Fruit fly (Drosophila melanogaster) whole organism, embryonic: ENCODE measurements around the gene mAChR-B.

Source experiments
- Asciz ChIP-seq: fragments of 200-800 bp; sonication (Bioruptor generic); optimal IDR thresholded peaks from 2 replicates; lab custom pipeline; 2017; ENCODE audit warnings: missing biosample characterization, mild to moderate bottlenecking, missing genetic modification characterization, missing genetic modification reagents
- BEAF-32 ChIP-seq: fragments of 200-800 bp; sonication (Bioruptor generic); optimal IDR thresholded peaks from 3 replicates; lab custom pipeline; 2017; ENCODE audit warnings: missing biosample characterization, missing genetic modification characterization, mild to moderate bottlenecking, moderate library complexity, missing genetic modification reagents
- CG10274 ChIP-seq: fragments of 200-800 bp; sonication (Bioruptor generic); optimal IDR thresholded peaks from 3 replicates; lab custom pipeline; 2017; ENCODE audit warnings: missing biosample characterization, mild to moderate bottlenecking, missing genetic modification characterization
- CG10543 ChIP-seq: fragments of 200-800 bp; sonication (Bioruptor generic); optimal IDR thresholded peaks from 3 replicates; lab custom pipeline; 2017; ENCODE audit warnings: missing biosample characterization, mild to moderate bottlenecking, missing genetic modification characterization, moderate library complexity
- CG12219 ChIP-seq: fragments of 200-800 bp; sonication (Bioruptor generic); optimal IDR thresholded peaks from 3 replicates; lab custom pipeline; 2018; ENCODE audit warnings: missing biosample characterization, mild to moderate bottlenecking, missing genetic modification characterization
- CG12299 ChIP-seq: fragments of 200-800 bp; sonication (Bioruptor generic); optimal IDR thresholded peaks from 2 replicates; lab custom pipeline; 2018; ENCODE audit warnings: missing biosample characterization, mild to moderate bottlenecking, missing genetic modification characterization
- CG12659 ChIP-seq: fragments of 200-800 bp; sonication (Bioruptor generic); optimal IDR thresholded peaks from 3 replicates; lab custom pipeline; 2017; ENCODE audit warnings: mild to moderate bottlenecking, missing biosample characterization, missing genetic modification reagents, missing genetic modification characterization
- CG14667 ChIP-seq: fragments of 200-800 bp; sonication (Bioruptor generic); IDR thresholded peaks from 2 replicates; pipeline ENCODE4 v1.3.6; 2022; ENCODE audit warnings: missing biosample characterization, missing genetic modification characterization
- CG14710 ChIP-seq: fragments of 200-800 bp; sonication (Bioruptor generic); optimal IDR thresholded peaks from 3 replicates; lab custom pipeline; 2019; ENCODE audit warnings: missing biosample characterization, mild to moderate bottlenecking, missing genetic modification characterization, moderate library complexity
- CG15011 ChIP-seq: fragments of 200-800 bp; sonication (Bioruptor generic); optimal IDR thresholded peaks from 3 replicates; lab custom pipeline; 2018; ENCODE audit warnings: missing biosample characterization, mild to moderate bottlenecking, missing genetic modification characterization
- CG15514 ChIP-seq: fragments of 200-800 bp; sonication (Bioruptor generic); optimal IDR thresholded peaks from 3 replicates; lab custom pipeline; 2017; ENCODE audit warnings: missing biosample characterization, missing genetic modification characterization, mild to moderate bottlenecking, moderate library complexity, missing genetic modification reagents
- CG1647 ChIP-seq: fragments of 200-800 bp; sonication (Bioruptor generic); optimal IDR thresholded peaks from 3 replicates; lab custom pipeline; 2016; ENCODE audit warnings: missing biosample characterization, missing genetic modification characterization
- CG16779 ChIP-seq: fragments of 200-800 bp; sonication (Bioruptor generic); IDR thresholded peaks from 2 replicates; pipeline ENCODE4 v1.3.6; 2022; ENCODE audit warnings: missing biosample characterization, missing genetic modification characterization
- CG1832 ChIP-seq: fragments of 200-800 bp; sonication (Bioruptor generic); optimal IDR thresholded peaks from 2 replicates; lab custom pipeline; 2017; ENCODE audit warnings: missing biosample characterization, mild to moderate bottlenecking, missing genetic modification characterization, inconsistent platforms
- CG2202 ChIP-seq: fragments of 200-800 bp; sonication (Bioruptor generic); optimal IDR thresholded peaks from 2 replicates; lab custom pipeline; 2018; ENCODE audit warnings: missing biosample characterization, mild to moderate bottlenecking, missing genetic modification characterization
- CG2712 ChIP-seq: fragments of 200-800 bp; optimal IDR thresholded peaks from 3 replicates; lab custom pipeline; 2019; ENCODE audit warnings: missing biosample characterization, mild to moderate bottlenecking, missing genetic modification characterization, moderate library complexity
- CG32767 ChIP-seq: fragments of 200-800 bp; sonication (Bioruptor generic); IDR thresholded peaks from 2 replicates; pipeline ENCODE4 v1.3.6; 2022; ENCODE audit warnings: missing biosample characterization, missing genetic modification characterization
- CG4730 ChIP-seq: fragments of 200-800 bp; sonication (Bioruptor generic); IDR thresholded peaks from 2 replicates; pipeline ENCODE4 v1.3.6; 2022; ENCODE audit warnings: missing biosample characterization, missing genetic modification characterization
- CG6689 ChIP-seq: fragments of 200-800 bp; sonication (Bioruptor generic); IDR thresholded peaks from 2 replicates; pipeline ENCODE4 v1.3.6; 2022; ENCODE audit warnings: missing biosample characterization, missing genetic modification characterization
- CG7786 ChIP-seq: fragments of 200-800 bp; sonication (Bioruptor generic); optimal IDR thresholded peaks from 2 replicates; lab custom pipeline; 2016; ENCODE audit warnings: missing biosample characterization, missing genetic modification characterization
- CG8388 ChIP-seq: fragments of 200-800 bp; sonication (Bioruptor generic); optimal IDR thresholded peaks from 2 replicates; lab custom pipeline; 2019; ENCODE audit warnings: missing biosample characterization, mild to moderate bottlenecking, missing genetic modification characterization, moderate library complexity
- CG8478 ChIP-seq: fragments of >200 bp; optimal IDR thresholded peaks from 2 replicates; lab custom pipeline; 2018
- CTCF ChIP-seq: fragments of 200-800 bp; sonication (Bioruptor generic); optimal IDR thresholded peaks from 2 replicates; lab custom pipeline; 2017; ENCODE audit warnings: missing biosample characterization, mild to moderate bottlenecking, missing genetic modification characterization, moderate library complexity
- Chrac-16 ChIP-seq: fragments of 200-800 bp; sonication (Bioruptor generic); optimal IDR thresholded peaks from 3 replicates; lab custom pipeline; 2016; ENCODE audit warnings: missing biosample characterization, missing genetic modification characterization
- D ChIP-seq, 2 experiments: fragments of 200-800 bp in 1 of 2; fragments of >200 bp in 1 of 2; sonication (Bioruptor generic) in 1 of 2; optimal IDR thresholded peaks; 2 replicates in 1 of 2; 3 replicates in 1 of 2; lab custom pipeline; 2017; ENCODE audit warnings: mild to moderate bottlenecking in 1 of 2, missing biosample characterization in 1 of 2, missing genetic modification characterization in 1 of 2, missing genetic modification reagents in 1 of 2
- D19A ChIP-seq: fragments of 200-800 bp; optimal IDR thresholded peaks from 3 replicates; lab custom pipeline; 2019; ENCODE audit warnings: missing biosample characterization, mild to moderate bottlenecking, missing genetic modification characterization, moderate library complexity
- HLH3B ChIP-seq: fragments of 200-800 bp; sonication (Bioruptor generic); IDR thresholded peaks from 2 replicates; pipeline ENCODE4 v1.3.6; 2022; ENCODE audit warnings: missing biosample characterization, missing genetic modification characterization
- Hmx ChIP-seq: fragments of 200-800 bp; sonication (Bioruptor generic); optimal IDR thresholded peaks from 2 replicates; lab custom pipeline; 2016; ENCODE audit warnings: missing biosample characterization, missing genetic modification characterization
- NK7.1 ChIP-seq: fragments of 200-800 bp; sonication (Bioruptor generic); optimal IDR thresholded peaks from 3 replicates; lab custom pipeline; 2016; ENCODE audit warnings: missing biosample characterization, missing genetic modification characterization
- Ravus ChIP-seq: fragments of 200-800 bp; sonication (Bioruptor generic); IDR thresholded peaks from 2 replicates; pipeline ENCODE4 v1.3.6; 2022; ENCODE audit warnings: missing biosample characterization, missing genetic modification characterization
- TFAM ChIP-seq: fragments of 200-800 bp; sonication (Bioruptor generic); optimal IDR thresholded peaks from 2 replicates; lab custom pipeline; 2017; ENCODE audit warnings: missing biosample characterization, missing genetic modification characterization, inconsistent platforms
- al ChIP-seq: fragments of 200-800 bp; sonication (Bioruptor generic); IDR thresholded peaks from 2 replicates; pipeline ENCODE4 v1.3.6; 2022; ENCODE audit warnings: missing biosample characterization, missing genetic modification characterization
- amos ChIP-seq: fragments of 200-800 bp; sonication (Bioruptor generic); IDR thresholded peaks from 2 replicates; pipeline ENCODE4 v1.3.6; 2022; ENCODE audit warnings: missing biosample characterization, missing genetic modification characterization; ENCODE audit not compliant: partially characterized antibody
- bcd ChIP-seq: fragments of 200-800 bp; sonication (Bioruptor generic); optimal IDR thresholded peaks from 2 replicates; lab custom pipeline; 2017; ENCODE audit warnings: missing biosample characterization, mild to moderate bottlenecking, missing genetic modification characterization
- croc ChIP-seq: fragments of 200-800 bp; sonication (Bioruptor generic); conservative IDR thresholded peaks from 3 replicates; pipeline ENCODE4 v1.3.6; 2022; ENCODE audit warnings: missing biosample characterization, missing genetic modification characterization
- dati ChIP-seq: fragments of 200-800 bp; sonication (Bioruptor generic); IDR thresholded peaks from 2 replicates; pipeline ENCODE4 v1.3.6; 2022; ENCODE audit warnings: missing biosample characterization, missing genetic modification characterization
- emc ChIP-seq: fragments of 200-800 bp; sonication (Bioruptor generic); optimal IDR thresholded peaks from 2 replicates; lab custom pipeline; 2016; ENCODE audit warnings: missing biosample characterization, missing genetic modification characterization
- gce ChIP-seq: fragments of 200-800 bp; sonication (Bioruptor generic); IDR thresholded peaks from 3 replicates; pipeline ENCODE4 v1.3.6; 2022; ENCODE audit warnings: missing biosample characterization, missing genetic modification characterization
- gsb ChIP-seq: fragments of 200-800 bp; sonication (Bioruptor generic); IDR thresholded peaks from 2 replicates; pipeline ENCODE4 v1.3.6; 2022; ENCODE audit warnings: missing biosample characterization, missing genetic modification characterization
- hkb ChIP-seq, 2 experiments: fragments of 200-800 bp in 1 of 2; fragments of >200 bp in 1 of 2; sonication (Bioruptor generic) in 1 of 2; IDR thresholded peaks in 1 of 2; optimal IDR thresholded peaks in 1 of 2; 2 replicates each; pipeline versions ENCODE4 v1.3.6 to Lab custom; 2017 to 2022; ENCODE audit warnings: missing biosample characterization in 1 of 2, missing genetic modification characterization in 1 of 2
- onecut ChIP-seq: fragments of 200-800 bp; sonication (Bioruptor generic); IDR thresholded peaks from 2 replicates; pipeline ENCODE4 v1.3.6; 2022; ENCODE audit warnings: missing biosample characterization, missing genetic modification characterization
- pita ChIP-seq: fragments of 200-800 bp; sonication (Bioruptor generic); optimal IDR thresholded peaks from 2 replicates; lab custom pipeline; 2017; ENCODE audit warnings: missing biosample characterization, mild to moderate bottlenecking, missing genetic modification characterization
- psq ChIP-seq: fragments of 200-800 bp; sonication (Bioruptor generic); optimal IDR thresholded peaks from 2 replicates; lab custom pipeline; 2017; ENCODE audit warnings: missing biosample characterization, missing genetic modification characterization
- sens-2 ChIP-seq: fragments of 200-800 bp; sonication (Bioruptor generic); IDR thresholded peaks from 2 replicates; pipeline ENCODE4 v1.3.6; 2022; ENCODE audit warnings: missing biosample characterization, missing genetic modification characterization
- seq ChIP-seq: fragments of 200-800 bp; sonication (Bioruptor generic); IDR thresholded peaks from 2 replicates; pipeline ENCODE4 v1.3.6; 2022; ENCODE audit warnings: missing biosample characterization, missing genetic modification characterization
- slp2 ChIP-seq: fragments of 200-800 bp; sonication (Bioruptor generic); optimal IDR thresholded peaks from 2 replicates; lab custom pipeline; 2016; ENCODE audit warnings: missing biosample characterization, missing genetic modification characterization

mAChR-B gene

DNA sequence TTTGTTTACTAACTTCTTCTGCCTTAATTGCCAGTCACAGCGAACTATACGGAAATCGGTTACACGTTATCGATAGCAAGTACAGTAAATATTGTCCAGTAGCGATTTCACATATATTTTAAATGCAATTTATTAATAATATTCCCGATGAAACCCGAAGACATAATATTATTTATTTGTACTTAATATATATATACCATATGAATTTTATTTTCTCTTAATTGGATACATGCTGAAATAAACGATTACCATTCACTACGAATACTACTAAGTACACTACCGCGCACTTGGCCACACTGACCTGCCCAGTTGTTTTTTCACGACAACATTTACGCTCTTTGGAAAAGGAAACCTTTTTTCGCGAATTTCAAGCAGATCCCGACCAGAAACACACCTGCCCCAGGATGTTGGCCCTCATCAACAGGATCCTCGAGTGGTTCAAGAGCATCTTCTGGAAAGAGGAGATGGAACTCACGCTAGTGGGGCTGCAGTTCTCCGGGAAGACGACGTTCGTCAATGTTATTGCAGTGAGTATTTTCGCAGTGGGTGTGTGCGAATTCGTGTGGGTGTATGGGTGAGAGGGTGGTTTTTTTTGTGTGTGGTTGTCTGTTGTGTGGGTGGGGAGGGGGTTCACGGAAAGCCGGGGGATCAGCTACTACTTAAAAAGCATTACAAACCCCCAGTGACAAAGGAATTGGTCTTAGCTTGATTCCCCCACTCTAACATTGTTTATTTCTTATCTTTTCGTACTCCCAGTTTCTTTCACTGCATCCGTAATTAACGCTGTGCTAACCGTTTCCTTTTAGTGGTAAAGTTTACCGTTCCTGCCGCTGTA is 67.4 kb downstream of the mAChR-B start, which contains the start of the genes CG9667 and Arl8 (continued):
- TF ChIP-seq HLH3B (peak; percentile 26; the same call in 1 of the 2 replicates), seq (GFP tag; lab: Robert Waterston, UW) (no peak; the same call in 1 of the 2 replicates), CG1832 (GFP tag; lab: Kevin White, UChicago) (no peak), CG14710 (tag; lab: Kevin White, UChicago) (peak; percentile 82), Hmx (GFP tag; lab: Kevin White, UChicago) (no peak), CG6689 (GFP tag; lab: Robert Waterston, UW) (peak; percentile 44), CG1647 (GFP tag; lab: Kevin White, UChicago) (no peak), CG12659 (GFP tag; lab: Kevin White, UChicago) (peak; percentile 86), CG16779 (GFP tag; lab: Robert Waterston, UW) (0 out of 2 replicates have a peak, but pooled peaks have one; percentile 37), psq (peak; percentile 38), al (GFP tag; lab: Robert Waterston, UW) (peak; percentile 68), D19A (peak; percentile 60), pita (GFP tag; lab: Kevin White, UChicago) (no peak), D (optimal IDR thresholded peaks at IDR 0.05; lab: Kevin White, UChicago) (no peak), D (GFP tag; optimal IDR thresholded peaks at IDR 0.05; lab: Kevin White, UChicago) (no peak), Ravus (GFP tag; lab: Robert Waterston, UW) (no peak), CG10543 (GFP tag; lab: Kevin White, UChicago) (peak; percentile 83), gce (GFP tag; lab: Robert Waterston, UW) (no peak), CG7786 (no peak), sens-2 (GFP tag; lab: Robert Waterston, UW) (no peak), Chrac-16 (GFP tag; lab: Kevin White, UChicago) (peak; percentile 61), hkb (optimal IDR thresholded peaks at IDR 0.05; lab: Kevin White, UChicago) (no peak), hkb (GFP tag; IDR thresholded peaks at IDR 0.05; lab: Robert Waterston, UW) (peak; percentile 42; the same call in 1 of the 2 replicates), CG8388 (GFP tag; lab: Kevin White, UChicago) (peak; percentile 51), amos (0 out of 2 replicates have a peak, but pooled peaks have one; percentile 35), gsb (GFP tag; lab: Robert Waterston, UW) (no peak), CG32767 (GFP tag; lab: Robert Waterston, UW) (0 out of 2 replicates have a peak, but pooled peaks have one; percentile 14), CG4730 (0 out of 2 replicates have a peak, but pooled peaks have one; percentile 19), bcd (GFP tag; lab: Kevin White, UChicago) (peak; percentile 58), emc (no peak), CG8478 (no peak), CG2202 (tag; lab: Kevin White, UChicago) (no peak), CG15514 (peak; percentile 60), CG12219 (GFP tag; lab: Kevin White, UChicago) (no peak), Asciz (GFP tag; lab: Kevin White, UChicago) (no peak), slp2 (no peak), CG14667 (peak; percentile 65), croc (no peak), dati (GFP tag; lab: Robert Waterston, UW) (no peak), onecut (GFP tag; lab: Robert Waterston, UW) (no peak), CG10274 (GFP tag; lab: Kevin White, UChicago) (no peak), CG15011 (GFP tag; lab: Kevin White, UChicago) (peak; percentile 30), CTCF (GFP tag; lab: Kevin White, UChicago) (no peak), TFAM (GFP tag; lab: Kevin White, UChicago) (no peak), CG12299 (tag; lab: Kevin White, UChicago) (peak; percentile 65), BEAF-32 (GFP tag; lab: Kevin White, UChicago) (peak; percentile 65), CG2712 (tag; lab: Kevin White, UChicago) (peak; percentile 83), NK7.1 (GFP tag; lab: Kevin White, UChicago) (no peak)
